Fruit fly (Drosophila melanogaster) whole organism, embryonic: ENCODE data around the gene CG10481.

ENCODE experiments used
- Antp ChIP-seq: fragments of 200-800 bp; sonication (Bioruptor generic); optimal IDR thresholded peaks from 3 replicates; lab custom pipeline; 2016; ENCODE audit warnings: missing biosample characterization, missing genetic modification characterization
- B-H1 ChIP-seq: fragments of 200-800 bp; sonication (Bioruptor generic); IDR thresholded peaks from 3 replicates; pipeline ENCODE4 v1.3.6; 2022; ENCODE audit warnings: missing biosample characterization, missing genetic modification characterization
- CG10274 ChIP-seq: fragments of 200-800 bp; sonication (Bioruptor generic); optimal IDR thresholded peaks from 3 replicates; lab custom pipeline; 2017; ENCODE audit warnings: missing biosample characterization, mild to moderate bottlenecking, missing genetic modification characterization
- CG10431 ChIP-seq: fragments of 200-800 bp; sonication (Bioruptor generic); optimal IDR thresholded peaks from 3 replicates; lab custom pipeline; 2018; ENCODE audit warnings: missing biosample characterization, mild to moderate bottlenecking, missing genetic modification characterization
- CG11560 ChIP-seq: fragments of 200-800 bp; sonication (Bioruptor generic); IDR thresholded peaks from 3 replicates; pipeline ENCODE4 v1.3.6; 2022; ENCODE audit warnings: missing biosample characterization, missing genetic modification characterization
- CG12391 ChIP-seq: fragments of 200-800 bp; sonication (Bioruptor generic); optimal IDR thresholded peaks from 3 replicates; lab custom pipeline; 2018; ENCODE audit warnings: missing biosample characterization, mild to moderate bottlenecking, missing genetic modification characterization, moderate library complexity
- CG12659 ChIP-seq: fragments of 200-800 bp; sonication (Bioruptor generic); optimal IDR thresholded peaks from 3 replicates; lab custom pipeline; 2017; ENCODE audit warnings: mild to moderate bottlenecking, missing biosample characterization, missing genetic modification reagents, missing genetic modification characterization
- CG12744 ChIP-seq: fragments of 200-800 bp; sonication (Bioruptor generic); optimal IDR thresholded peaks from 2 replicates; lab custom pipeline; 2016; ENCODE audit warnings: missing biosample characterization, missing genetic modification characterization
- CG13624 ChIP-seq: fragments of 200-800 bp; sonication (Bioruptor generic); optimal IDR thresholded peaks from 2 replicates; lab custom pipeline; 2016; ENCODE audit warnings: missing biosample characterization, missing genetic modification characterization
- CG13894 ChIP-seq: fragments of 200-800 bp; sonication (Bioruptor generic); optimal IDR thresholded peaks from 3 replicates; lab custom pipeline; 2018; ENCODE audit warnings: missing biosample characterization, mild to moderate bottlenecking, missing genetic modification characterization, moderate library complexity
- CG14667 ChIP-seq: fragments of 200-800 bp; sonication (Bioruptor generic); IDR thresholded peaks from 2 replicates; pipeline ENCODE4 v1.3.6; 2022; ENCODE audit warnings: missing biosample characterization, missing genetic modification characterization
- CG18476 ChIP-seq: fragments of 200-800 bp; sonication (Bioruptor generic); optimal IDR thresholded peaks from 2 replicates; lab custom pipeline; 2016; ENCODE audit warnings: missing biosample characterization, mild to moderate bottlenecking, missing genetic modification characterization
- CG3407 ChIP-seq: fragments of 200-800 bp; sonication (Bioruptor generic); optimal IDR thresholded peaks from 2 replicates; lab custom pipeline; 2018; ENCODE audit warnings: missing biosample characterization, mild to moderate bottlenecking, missing genetic modification characterization
- CG4282 ChIP-seq: fragments of 200-800 bp; sonication (Bioruptor generic); optimal IDR thresholded peaks from 2 replicates; lab custom pipeline; 2016; ENCODE audit warnings: missing biosample characterization, missing genetic modification characterization
- CG4424 ChIP-seq: fragments of 200-800 bp; sonication (Bioruptor generic); optimal IDR thresholded peaks from 3 replicates; lab custom pipeline; 2016; ENCODE audit warnings: missing biosample characterization, missing genetic modification characterization
- CG4617 ChIP-seq: fragments of 200-800 bp; sonication (Bioruptor generic); optimal IDR thresholded peaks from 3 replicates; lab custom pipeline; 2016; ENCODE audit warnings: missing biosample characterization, missing genetic modification characterization, borderline replicate concordance
- CG4820 ChIP-seq: fragments of 200-800 bp; sonication (Bioruptor generic); optimal IDR thresholded peaks from 3 replicates; lab custom pipeline; 2016; ENCODE audit warnings: missing biosample characterization, missing genetic modification characterization
- CG6689 ChIP-seq: fragments of 200-800 bp; sonication (Bioruptor generic); IDR thresholded peaks from 2 replicates; pipeline ENCODE4 v1.3.6; 2022; ENCODE audit warnings: missing biosample characterization, missing genetic modification characterization
- CG7556 ChIP-seq: fragments of 200-800 bp; sonication (Bioruptor generic); optimal IDR thresholded peaks from 2 replicates; lab custom pipeline; 2017; ENCODE audit warnings: missing biosample characterization, mild to moderate bottlenecking, missing genetic modification characterization
- CG7839 ChIP-seq: fragments of 200-800 bp; sonication (Bioruptor generic); optimal IDR thresholded peaks from 3 replicates; lab custom pipeline; 2018; ENCODE audit warnings: missing biosample characterization, mild to moderate bottlenecking, missing genetic modification characterization, moderate library complexity
- CG9215 ChIP-seq: fragments of 200-800 bp; sonication (Bioruptor generic); IDR thresholded peaks from 2 replicates; pipeline ENCODE4 v1.3.6; 2022; ENCODE audit warnings: missing biosample characterization, missing genetic modification characterization
- CTCF ChIP-seq: fragments of 200-800 bp; sonication (Bioruptor generic); optimal IDR thresholded peaks from 2 replicates; lab custom pipeline; 2017; ENCODE audit warnings: missing biosample characterization, mild to moderate bottlenecking, missing genetic modification characterization, moderate library complexity
- D19B ChIP-seq: fragments of 200-800 bp; sonication (Bioruptor generic); optimal IDR thresholded peaks from 2 replicates; lab custom pipeline; 2017; ENCODE audit warnings: missing biosample characterization, mild to moderate bottlenecking, missing genetic modification characterization
- Deaf1 ChIP-seq: fragments of 200-800 bp; optimal IDR thresholded peaks from 3 replicates; lab custom pipeline; 2019; ENCODE audit warnings: missing biosample characterization, mild to moderate bottlenecking, missing genetic modification characterization, moderate library complexity
- Fer2 ChIP-seq: fragments of 200-800 bp; sonication (Bioruptor generic); optimal IDR thresholded peaks from 2 replicates; lab custom pipeline; 2018; ENCODE audit warnings: missing biosample characterization, mild to moderate bottlenecking, missing genetic modification characterization, moderate library complexity
- Gsc ChIP-seq: fragments of 200-800 bp; sonication (Bioruptor generic); IDR thresholded peaks from 2 replicates; pipeline ENCODE4 v1.3.6; 2022; ENCODE audit warnings: missing biosample characterization, missing genetic modification characterization
- Hr3 ChIP-seq: fragments of 200-800 bp; sonication (Bioruptor generic); optimal IDR thresholded peaks from 3 replicates; lab custom pipeline; 2016; ENCODE audit warnings: missing biosample characterization, missing genetic modification characterization
- Nf-YA ChIP-seq: fragments of 200-800 bp; sonication (Bioruptor generic); IDR thresholded peaks from 2 replicates; pipeline ENCODE4 v1.3.6; 2022; ENCODE audit warnings: missing biosample characterization, missing genetic modification characterization
- PHDP ChIP-seq: fragments of 200-800 bp; sonication (Bioruptor generic); optimal IDR thresholded peaks from 3 replicates; lab custom pipeline; 2018; ENCODE audit warnings: missing biosample characterization, mild to moderate bottlenecking, missing genetic modification characterization, moderate library complexity
- Tbp ChIP-seq: fragments of >200 bp; optimal IDR thresholded peaks from 2 replicates; lab custom pipeline; 2018; ENCODE audit warnings: missing biosample characterization, missing genetic modification characterization
- YL-1 ChIP-seq: fragments of 200-800 bp; sonication (Bioruptor generic); optimal IDR thresholded peaks from 3 replicates; lab custom pipeline; 2017; ENCODE audit warnings: missing biosample characterization, mild to moderate bottlenecking, missing genetic modification characterization
- al ChIP-seq: fragments of 200-800 bp; sonication (Bioruptor generic); IDR thresholded peaks from 2 replicates; pipeline ENCODE4 v1.3.6; 2022; ENCODE audit warnings: missing biosample characterization, missing genetic modification characterization
- ara ChIP-seq: fragments of 200-800 bp; sonication (Bioruptor generic); IDR thresholded peaks from 2 replicates; pipeline ENCODE4 v1.3.6; 2022; ENCODE audit warnings: missing biosample characterization, missing genetic modification characterization
- bab2 ChIP-seq: fragments of 200-800 bp; sonication (Bioruptor generic); optimal IDR thresholded peaks from 2 replicates; lab custom pipeline; 2016; ENCODE audit warnings: missing biosample characterization, missing genetic modification characterization
- bowl ChIP-seq: fragments of 200-800 bp; sonication (Bioruptor generic); IDR thresholded peaks from 2 replicates; pipeline ENCODE4 v1.3.6; 2022; ENCODE audit warnings: missing biosample characterization, missing genetic modification characterization
- dati ChIP-seq: fragments of 200-800 bp; sonication (Bioruptor generic); IDR thresholded peaks from 2 replicates; pipeline ENCODE4 v1.3.6; 2022; ENCODE audit warnings: missing biosample characterization, missing genetic modification characterization
- dpn ChIP-seq, 2 experiments: fragments of 200-800 bp; sonication (Bioruptor generic); optimal IDR thresholded peaks; 3 replicates each; lab custom pipeline; 2016; ENCODE audit warnings: missing biosample characterization in 2 of 2, missing genetic modification characterization in 2 of 2
- ems ChIP-seq: fragments of 200-800 bp; sonication (Bioruptor generic); optimal IDR thresholded peaks from 3 replicates; lab custom pipeline; 2016; ENCODE audit warnings: missing biosample characterization, missing genetic modification characterization
- eve ChIP-seq, 2 experiments: fragments of >200 bp; optimal IDR thresholded peaks; 2 replicates each; lab custom pipeline; 2017; ENCODE audit warnings: missing biosample characterization in 2 of 2, missing genetic modification characterization in 2 of 2
- gro ChIP-seq: fragments of 200-800 bp; sonication (Bioruptor generic); optimal IDR thresholded peaks from 2 replicates; lab custom pipeline; 2016; ENCODE audit warnings: missing biosample characterization, missing genetic modification characterization
- ham ChIP-seq: fragments of 200-800 bp; sonication (Bioruptor generic); IDR thresholded peaks from 2 replicates; pipeline ENCODE4 v1.3.6; 2022; ENCODE audit warnings: missing biosample characterization, missing genetic modification characterization
- lilli ChIP-seq: fragments of 200-800 bp; sonication (Bioruptor generic); optimal IDR thresholded peaks from 3 replicates; lab custom pipeline; 2016; ENCODE audit warnings: missing biosample characterization, missing genetic modification characterization
- luna ChIP-seq: fragments of 200-800 bp; sonication (Bioruptor generic); optimal IDR thresholded peaks from 2 replicates; lab custom pipeline; 2016; ENCODE audit warnings: missing biosample characterization, missing genetic modification characterization
- mld ChIP-seq: fragments of 200-800 bp; sonication (Bioruptor generic); IDR thresholded peaks from 3 replicates; pipeline ENCODE4 v1.3.6; 2022; ENCODE audit warnings: missing biosample characterization, missing genetic modification characterization; ENCODE audit not compliant: partially characterized antibody
- p53 ChIP-seq: fragments of 200-800 bp; sonication (Bioruptor generic); optimal IDR thresholded peaks from 2 replicates; lab custom pipeline; 2016; ENCODE audit warnings: missing biosample characterization, missing genetic modification characterization
- pzg ChIP-seq: fragments of 200-800 bp; sonication (Bioruptor generic); optimal IDR thresholded peaks from 3 replicates; lab custom pipeline; 2018; ENCODE audit warnings: missing biosample characterization, mild to moderate bottlenecking, missing genetic modification characterization, moderate library complexity
- run ChIP-seq: fragments of 200-800 bp; sonication (Bioruptor generic); optimal IDR thresholded peaks from 3 replicates; lab custom pipeline; 2018; ENCODE audit warnings: missing biosample characterization, mild to moderate bottlenecking, missing genetic modification characterization
- salm ChIP-seq: fragments of 200-800 bp; sonication (Bioruptor generic); optimal IDR thresholded peaks from 2 replicates; lab custom pipeline; 2018; ENCODE audit warnings: missing biosample characterization, mild to moderate bottlenecking, missing genetic modification characterization
- seq ChIP-seq: fragments of 200-800 bp; sonication (Bioruptor generic); IDR thresholded peaks from 2 replicates; pipeline ENCODE4 v1.3.6; 2022; ENCODE audit warnings: missing biosample characterization, missing genetic modification characterization
- tup ChIP-seq: fragments of 200-800 bp; sonication (Bioruptor generic); optimal IDR thresholded peaks from 2 replicates; lab custom pipeline; 2016; ENCODE audit warnings: missing biosample characterization, mild to moderate bottlenecking, missing genetic modification characterization, moderate library complexity
- twi ChIP-seq: fragments of 200-800 bp; optimal IDR thresholded peaks from 2 replicates; lab custom pipeline; 2019; ENCODE audit warnings: missing biosample characterization, mild to moderate bottlenecking, missing genetic modification characterization, moderate library complexity
- zf30C ChIP-seq: fragments of 200-800 bp; sonication (Bioruptor generic); optimal IDR thresholded peaks from 3 replicates; lab custom pipeline; 2018; ENCODE audit warnings: missing biosample characterization, mild to moderate bottlenecking, missing genetic modification characterization

Gene CG10481

dm6 chr2L:19941352-19941851 is 49.1 kb upstream of the CG10481 start (continued):
- TF ChIP-seq CG12391 (tag; lab: Kevin White, UChicago) (peak; percentile 86), Fer2 (peak; percentile 38), CG4820 (GFP tag; lab: Kevin White, UChicago) (peak; percentile 5), CG4424 (GFP tag; lab: Kevin White, UChicago) (peak; percentile 87), Antp (GFP tag; lab: Kevin White, UChicago) (peak; percentile 73), CG4617 (GFP tag; lab: Kevin White, UChicago) (peak; percentile 49), PHDP (tag; lab: Kevin White, UChicago) (peak; percentile 85), CG13624 (peak; percentile 62), CG10431 (no peak), dati (0 out of 2 replicates have a peak, but pooled peaks have one; percentile 31), ara (GFP tag; lab: Robert Waterston, UW) (peak; percentile 91), Nf-YA (GFP tag; lab: Robert Waterston, UW) (peak; percentile 83), ems (GFP tag; lab: Kevin White, UChicago) (peak; percentile 56), CG13894 (tag; lab: Kevin White, UChicago) (peak; percentile 56), Deaf1 (tag; lab: Kevin White, UChicago) (peak; percentile 55), CG7556 (GFP tag; lab: Kevin White, UChicago) (peak; percentile 86), CG7839 (tag; lab: Kevin White, UChicago) (peak; percentile 76), CG18476 (GFP tag; lab: Kevin White, UChicago) (peak; percentile 39), CG10274 (GFP tag; lab: Kevin White, UChicago) (peak; percentile 71), gro (GFP tag; lab: Kevin White, UChicago) (peak; percentile 30), salm (tag; lab: Kevin White, UChicago) (peak; percentile 39), CG12659 (GFP tag; lab: Kevin White, UChicago) (peak; percentile 85), CG4282 (peak; percentile 41), run (tag; lab: Kevin White, UChicago) (peak; percentile 4), B-H1 (peak; percentile 88), al (GFP tag; lab: Robert Waterston, UW) (peak; percentile 93), ham (GFP tag; lab: Robert Waterston, UW) (peak; percentile 80), twi (peak; percentile 28), dpn (GFP tag; optimal IDR thresholded peaks at IDR 0.05; lab: Kevin White, UChicago) (peak; percentile 84 to 91), D19B (GFP tag; lab: Kevin White, UChicago) (peak; percentile 68), bab2 (GFP tag; lab: Kevin White, UChicago) (peak; percentile 89), Hr3 (peak; percentile 85), CG14667 (GFP tag; lab: Robert Waterston, UW) (peak; percentile 86), luna (peak; percentile 53), p53 (GFP tag; lab: Kevin White, UChicago) (peak; percentile 67), CG6689 (GFP tag; lab: Robert Waterston, UW) (peak; percentile 92), CG12744 (GFP tag; lab: Kevin White, UChicago) (peak; percentile 86), CG3407 (GFP tag; lab: Kevin White, UChicago) (peak; percentile 59), seq (GFP tag; lab: Robert Waterston, UW) (peak; percentile 91), Gsc (GFP tag; lab: Robert Waterston, UW) (peak; percentile 68), YL-1 (GFP tag; lab: Kevin White, UChicago) (no peak), CG9215 (peak; percentile 88), zf30C (GFP tag; lab: Kevin White, UChicago) (peak; percentile 28), Tbp (GFP tag; lab: Kevin White, UChicago) (no peak), tup (peak; percentile 78), mld (GFP tag; lab: Robert Waterston, UW) (no peak), eve (GFP tag; optimal IDR thresholded peaks at IDR 0.05; lab: Kevin White, UChicago) (peak in 1 of 2 experiments; percentile 94), pzg (no peak), CTCF (GFP tag; lab: Kevin White, UChicago) (no peak), bowl (GFP tag; lab: Robert Waterston, UW) (peak; percentile 70), CG11560 (tag; lab: Robert Waterston, UW) (no peak), lilli (GFP tag; lab: Kevin White, UChicago) (peak; percentile 93)
